Fruit fly (Drosophila melanogaster) whole organism, embryonic: ENCODE measurements around the gene PolA1.

Experiments
- BEAF-32 ChIP-seq: fragments of 200-800 bp; sonication (Bioruptor generic); optimal IDR thresholded peaks from 3 replicates; lab custom pipeline; 2017; ENCODE audit warnings: missing biosample characterization, missing genetic modification characterization, mild to moderate bottlenecking, moderate library complexity, missing genetic modification reagents
- CG1024 ChIP-seq: fragments of 200-800 bp; sonication (Bioruptor generic); IDR thresholded peaks from 2 replicates; pipeline ENCODE4 v1.3.6; 2022; ENCODE audit warnings: missing biosample characterization, missing genetic modification characterization
- CG10267 ChIP-seq: fragments of 200-800 bp; sonication (Bioruptor generic); optimal IDR thresholded peaks from 2 replicates; lab custom pipeline; 2018; ENCODE audit warnings: missing biosample characterization, mild to moderate bottlenecking, missing genetic modification characterization, moderate library complexity
- CG10565 ChIP-seq: fragments of 200-800 bp; sonication (Bioruptor generic); optimal IDR thresholded peaks from 3 replicates; lab custom pipeline; 2016; ENCODE audit warnings: missing biosample characterization, mild to moderate bottlenecking, missing genetic modification characterization
- CG10959 ChIP-seq: fragments of 200-800 bp; sonication (Bioruptor generic); IDR thresholded peaks from 2 replicates; pipeline ENCODE4 v1.3.6; 2022; ENCODE audit warnings: missing biosample characterization, missing genetic modification characterization
- CG12219 ChIP-seq: fragments of 200-800 bp; sonication (Bioruptor generic); optimal IDR thresholded peaks from 3 replicates; lab custom pipeline; 2018; ENCODE audit warnings: missing biosample characterization, mild to moderate bottlenecking, missing genetic modification characterization
- CG12942 ChIP-seq: fragments of 200-800 bp; sonication (Bioruptor generic); optimal IDR thresholded peaks from 3 replicates; lab custom pipeline; 2016; ENCODE audit warnings: missing biosample characterization, missing genetic modification characterization
- CG13287 ChIP-seq: fragments of 200-800 bp; sonication (Bioruptor generic); IDR thresholded peaks from 2 replicates; pipeline ENCODE4 v1.3.6; 2022; ENCODE audit warnings: missing biosample characterization, missing genetic modification characterization; ENCODE audit not compliant: partially characterized antibody
- CG14860 ChIP-seq: fragments of 200-800 bp; sonication (Bioruptor generic); IDR thresholded peaks from 3 replicates; pipeline ENCODE4 v1.3.6; 2022; ENCODE audit warnings: missing biosample characterization, missing genetic modification characterization; ENCODE audit not compliant: partially characterized antibody
- CG15011 ChIP-seq: fragments of 200-800 bp; sonication (Bioruptor generic); optimal IDR thresholded peaks from 3 replicates; lab custom pipeline; 2018; ENCODE audit warnings: missing biosample characterization, mild to moderate bottlenecking, missing genetic modification characterization
- CG15601 ChIP-seq: fragments of 200-800 bp; sonication (Bioruptor generic); optimal IDR thresholded peaks from 3 replicates; lab custom pipeline; 2019; ENCODE audit warnings: missing biosample characterization, mild to moderate bottlenecking, missing genetic modification characterization, moderate library complexity
- CG15696 ChIP-seq: fragments of 200-800 bp; sonication (Bioruptor generic); optimal IDR thresholded peaks from 2 replicates; lab custom pipeline; 2019; ENCODE audit warnings: missing biosample characterization, mild to moderate bottlenecking, missing genetic modification characterization, moderate library complexity
- CG1602 ChIP-seq: fragments of 200-800 bp; sonication (Bioruptor generic); optimal IDR thresholded peaks from 3 replicates; lab custom pipeline; 2016; ENCODE audit warnings: missing biosample characterization, missing genetic modification characterization
- CG1647 ChIP-seq: fragments of 200-800 bp; sonication (Bioruptor generic); optimal IDR thresholded peaks from 3 replicates; lab custom pipeline; 2016; ENCODE audit warnings: missing biosample characterization, missing genetic modification characterization
- CG17328 ChIP-seq: fragments of 200-800 bp; sonication (Bioruptor generic); IDR thresholded peaks from 2 replicates; pipeline ENCODE4 v1.3.6; 2022; ENCODE audit warnings: missing biosample characterization, missing genetic modification characterization
- CG1792 ChIP-seq: fragments of 200-800 bp; sonication (Bioruptor generic); optimal IDR thresholded peaks from 2 replicates; lab custom pipeline; 2016; ENCODE audit warnings: missing biosample characterization, missing genetic modification characterization
- CG30020 ChIP-seq: fragments of 200-800 bp; optimal IDR thresholded peaks from 2 replicates; lab custom pipeline; 2019; ENCODE audit warnings: missing biosample characterization, mild to moderate bottlenecking, missing genetic modification characterization, moderate library complexity
- CG31388 ChIP-seq: fragments of 200-800 bp; sonication (Bioruptor generic); optimal IDR thresholded peaks from 2 replicates; lab custom pipeline; 2016; ENCODE audit warnings: missing biosample characterization, missing genetic modification characterization
- CG3407 ChIP-seq: fragments of 200-800 bp; sonication (Bioruptor generic); optimal IDR thresholded peaks from 2 replicates; lab custom pipeline; 2018; ENCODE audit warnings: missing biosample characterization, mild to moderate bottlenecking, missing genetic modification characterization
- CG3995 ChIP-seq: fragments of 200-800 bp; sonication (Bioruptor generic); optimal IDR thresholded peaks from 3 replicates; lab custom pipeline; 2016; ENCODE audit warnings: missing biosample characterization, missing genetic modification characterization
- CG6854 ChIP-seq: fragments of 200-800 bp; sonication (Bioruptor generic); optimal IDR thresholded peaks from 3 replicates; lab custom pipeline; 2017; ENCODE audit warnings: missing biosample characterization, mild to moderate bottlenecking, missing genetic modification characterization
- CG7786 ChIP-seq: fragments of 200-800 bp; sonication (Bioruptor generic); optimal IDR thresholded peaks from 2 replicates; lab custom pipeline; 2016; ENCODE audit warnings: missing biosample characterization, missing genetic modification characterization
- CG7839 ChIP-seq: fragments of 200-800 bp; sonication (Bioruptor generic); optimal IDR thresholded peaks from 3 replicates; lab custom pipeline; 2018; ENCODE audit warnings: missing biosample characterization, mild to moderate bottlenecking, missing genetic modification characterization, moderate library complexity
- CG8089 ChIP-seq: fragments of 200-800 bp; sonication (Bioruptor generic); optimal IDR thresholded peaks from 3 replicates; lab custom pipeline; 2016; ENCODE audit warnings: missing biosample characterization, missing genetic modification characterization
- D19B ChIP-seq: fragments of 200-800 bp; sonication (Bioruptor generic); optimal IDR thresholded peaks from 2 replicates; lab custom pipeline; 2017; ENCODE audit warnings: missing biosample characterization, mild to moderate bottlenecking, missing genetic modification characterization
- Deaf1 ChIP-seq: fragments of 200-800 bp; optimal IDR thresholded peaks from 3 replicates; lab custom pipeline; 2019; ENCODE audit warnings: missing biosample characterization, mild to moderate bottlenecking, missing genetic modification characterization, moderate library complexity
- Hr51 ChIP-seq, 2 experiments: fragments of 200-800 bp; sonication (Bioruptor generic); optimal IDR thresholded peaks; 2 replicates in 1 of 2; 3 replicates in 1 of 2; lab custom pipeline; 2016 to 2018; ENCODE audit warnings: missing biosample characterization in 2 of 2, missing genetic modification characterization in 2 of 2, mild to moderate bottlenecking in 1 of 2, moderate library complexity in 1 of 2
- Hsf ChIP-seq: fragments of 200-800 bp; sonication (Bioruptor generic); optimal IDR thresholded peaks from 3 replicates; lab custom pipeline; 2016; ENCODE audit warnings: missing biosample characterization, missing genetic modification characterization
- Lim3 ChIP-seq: fragments of 200-800 bp; sonication (Bioruptor generic); IDR thresholded peaks from 2 replicates; pipeline ENCODE4 v1.3.6; 2022; ENCODE audit warnings: missing biosample characterization, missing genetic modification characterization
- Mad ChIP-seq: fragments of 200-800 bp; sonication (Bioruptor generic); optimal IDR thresholded peaks from 2 replicates; lab custom pipeline; 2016; ENCODE audit warnings: missing biosample characterization, missing genetic modification characterization
- Side ChIP-seq: fragments of 200-800 bp; sonication (Bioruptor generic); optimal IDR thresholded peaks from 2 replicates; lab custom pipeline; 2016; ENCODE audit warnings: missing biosample characterization, missing genetic modification characterization
- Taf1 ChIP-seq: fragments of 200-800 bp; sonication (Bioruptor generic); IDR thresholded peaks from 2 replicates; pipeline ENCODE4 v1.3.6; 2022; ENCODE audit warnings: missing biosample characterization, missing genetic modification characterization
- Xrp1 ChIP-seq: fragments of 200-800 bp; sonication (Bioruptor generic); IDR thresholded peaks from 2 replicates; pipeline ENCODE4 v1.3.6; 2022; ENCODE audit warnings: missing biosample characterization, missing genetic modification characterization
- bab2 ChIP-seq: fragments of 200-800 bp; sonication (Bioruptor generic); optimal IDR thresholded peaks from 2 replicates; lab custom pipeline; 2016; ENCODE audit warnings: missing biosample characterization, missing genetic modification characterization
- btn ChIP-seq: fragments of 200-800 bp; sonication (Bioruptor generic); optimal IDR thresholded peaks from 2 replicates; lab custom pipeline; 2016; ENCODE audit warnings: missing biosample characterization, missing genetic modification characterization
- cg ChIP-seq: fragments of 200-800 bp; sonication (Bioruptor generic); optimal IDR thresholded peaks from 3 replicates; lab custom pipeline; 2019; ENCODE audit warnings: missing biosample characterization, mild to moderate bottlenecking, missing genetic modification characterization, moderate library complexity
- crc ChIP-seq: fragments of 200-800 bp; sonication (Bioruptor generic); optimal IDR thresholded peaks from 2 replicates; lab custom pipeline; 2016; ENCODE audit warnings: missing biosample characterization, missing genetic modification characterization
- gcm ChIP-seq: fragments of 200-800 bp; sonication (Bioruptor generic); optimal IDR thresholded peaks from 2 replicates; lab custom pipeline; 2019; ENCODE audit warnings: missing biosample characterization, mild to moderate bottlenecking, missing genetic modification characterization, moderate library complexity
- gem ChIP-seq: fragments of 200-800 bp; sonication (Bioruptor generic); optimal IDR thresholded peaks from 2 replicates; lab custom pipeline; 2019; ENCODE audit warnings: missing biosample characterization, mild to moderate bottlenecking, missing genetic modification characterization, moderate library complexity
- jumu ChIP-seq: fragments of 200-800 bp; sonication (Bioruptor generic); optimal IDR thresholded peaks from 3 replicates; lab custom pipeline; 2016; ENCODE audit warnings: missing biosample characterization, missing genetic modification characterization
- kay ChIP-seq: fragments of 200-800 bp; sonication (Bioruptor generic); optimal IDR thresholded peaks from 2 replicates; lab custom pipeline; 2016; ENCODE audit warnings: missing biosample characterization, missing genetic modification characterization
- maf-S ChIP-seq: fragments of 200-800 bp; sonication (Bioruptor generic); optimal IDR thresholded peaks from 2 replicates; lab custom pipeline; 2016; ENCODE audit warnings: missing biosample characterization, missing genetic modification characterization
- nau ChIP-seq: fragments of 200-800 bp; sonication (Bioruptor generic); optimal IDR thresholded peaks from 3 replicates; lab custom pipeline; 2017; ENCODE audit warnings: missing biosample characterization, mild to moderate bottlenecking, missing genetic modification characterization, missing genetic modification reagents
- org-1 ChIP-seq: fragments of 200-800 bp; sonication (Bioruptor generic); optimal IDR thresholded peaks from 2 replicates; lab custom pipeline; 2017; ENCODE audit warnings: missing biosample characterization, missing genetic modification characterization
- pfk ChIP-seq: fragments of 200-800 bp; sonication (Bioruptor generic); optimal IDR thresholded peaks from 2 replicates; lab custom pipeline; 2018; ENCODE audit warnings: missing biosample characterization, mild to moderate bottlenecking, missing genetic modification characterization, moderate library complexity
- pum ChIP-seq: fragments of 200-800 bp; sonication (Bioruptor generic); optimal IDR thresholded peaks from 2 replicates; lab custom pipeline; 2016; ENCODE audit warnings: missing biosample characterization, missing genetic modification characterization
- row ChIP-seq: fragments of 200-800 bp; sonication (Bioruptor generic); IDR thresholded peaks from 3 replicates; pipeline ENCODE4 v1.3.6; 2022; ENCODE audit warnings: missing biosample characterization, missing genetic modification characterization
- stc ChIP-seq: fragments of 200-800 bp; sonication (Bioruptor generic); IDR thresholded peaks from 2 replicates; pipeline ENCODE4 v1.3.6; 2022; ENCODE audit warnings: missing biosample characterization, missing genetic modification characterization
- tna ChIP-seq: fragments of 200-800 bp; sonication (Bioruptor generic); IDR thresholded peaks from 2 replicates; pipeline ENCODE4 v1.3.6; 2022; ENCODE audit warnings: missing biosample characterization, missing genetic modification characterization; ENCODE audit not compliant: partially characterized antibody
- tx ChIP-seq: fragments of 200-800 bp; sonication (Bioruptor generic); optimal IDR thresholded peaks from 2 replicates; lab custom pipeline; 2016; ENCODE audit warnings: missing biosample characterization, missing genetic modification characterization

Gene PolA1

dm6 chr3R:21619117-21619650 lies 52.4 kb downstream of the PolA1 start, which contains the start of gene InR (continued):
- TF ChIP-seq CG12219 (GFP tag; lab: Kevin White, UChicago) (peak; percentile 45), CG1792 (GFP tag; lab: Kevin White, UChicago) (peak; percentile 66), CG10267 (peak; percentile 93), Taf1 (GFP tag; lab: Robert Waterston, UW) (no peak), BEAF-32 (GFP tag; lab: Kevin White, UChicago) (peak; percentile 45), Lim3 (no peak), CG7839 (tag; lab: Kevin White, UChicago) (peak; percentile 69), CG17328 (no peak), CG8089 (peak; percentile 57), crc (GFP tag; lab: Kevin White, UChicago) (peak; percentile 58), gcm (GFP tag; lab: Kevin White, UChicago) (peak; percentile 65), CG10565 (GFP tag; lab: Kevin White, UChicago) (no peak), CG1602 (GFP tag; lab: Kevin White, UChicago) (peak; percentile 62), tna (GFP tag; lab: Robert Waterston, UW) (no peak), row (no peak), CG30020 (tag; lab: Kevin White, UChicago) (no peak), gem (tag; lab: Kevin White, UChicago) (peak; percentile 37), Hsf (peak; percentile 74), CG1024 (no peak), pfk (GFP tag; lab: Kevin White, UChicago) (peak; percentile 57), CG1647 (GFP tag; lab: Kevin White, UChicago) (peak; percentile 75), CG12942 (GFP tag; lab: Kevin White, UChicago) (peak; percentile 53), cg (GFP tag; lab: Kevin White, UChicago) (peak; percentile 81), CG15696 (tag; lab: Kevin White, UChicago) (peak; percentile 70), Xrp1 (GFP tag; lab: Robert Waterston, UW) (no peak), D19B (no peak), kay (GFP tag; lab: Kevin White, UChicago) (peak; percentile 55), org-1 (GFP tag; lab: Kevin White, UChicago) (peak; percentile 72), btn (GFP tag; lab: Kevin White, UChicago) (peak; percentile 49), Deaf1 (tag; lab: Kevin White, UChicago) (peak; percentile 66), CG31388 (GFP tag; lab: Kevin White, UChicago) (peak; percentile 35), CG3995 (peak; percentile 62), CG15601 (tag; lab: Kevin White, UChicago) (no peak), jumu (GFP tag; lab: Kevin White, UChicago) (peak; percentile 61), nau (GFP tag; lab: Kevin White, UChicago) (peak; percentile 23), CG7786 (GFP tag; lab: Kevin White, UChicago) (peak; percentile 77), maf-S (peak; percentile 67), pum (GFP tag; lab: Kevin White, UChicago) (peak; percentile 76), stc (GFP tag; lab: Robert Waterston, UW) (no peak), CG10959 (GFP tag; lab: Robert Waterston, UW) (no peak), bab2 (GFP tag; lab: Kevin White, UChicago) (peak; percentile 81), CG6854 (peak; percentile 59), Side (peak; percentile 74), CG15011 (GFP tag; lab: Kevin White, UChicago) (peak; percentile 27), CG3407 (GFP tag; lab: Kevin White, UChicago) (peak; percentile 17), CG14860 (GFP tag; lab: Robert Waterston, UW) (no peak), Mad (GFP tag; lab: Kevin White, UChicago) (peak; percentile 75), Hr51 (GFP tag; optimal IDR thresholded peaks at IDR 0.05; lab: Kevin White, UChicago) (peak; percentile 51 to 75), tx (GFP tag; lab: Kevin White, UChicago) (peak; percentile 64), CG13287 (GFP tag; lab: Robert Waterston, UW) (no peak)
